Worm (Caenorhabditis elegans) whole organism, L4 larva: ENCODE data around the gene cox-14.

Experiments
- F37D6.2 ChIP-seq: sonication (generic microtip); optimal IDR thresholded peaks from 2 replicates; lab custom pipeline; 2016; ENCODE audit warnings: mild to moderate bottlenecking, missing genetic modification characterization, missing compliant biosample characterization
- T26A8.4 ChIP-seq: fragments of 200-800 bp; sonication (Bioruptor generic); IDR thresholded peaks from 2 replicates; pipeline ENCODE4 v1.3.6; 2022; ENCODE audit warnings: missing genetic modification characterization, missing compliant biosample characterization
- Y48G9A.11 ChIP-seq: fragments of 200-800 bp; sonication (Bioruptor generic); IDR thresholded peaks from 2 replicates; pipeline ENCODE4 v1.3.6; 2022; ENCODE audit warnings: missing genetic modification reagents, missing genetic modification characterization, missing compliant biosample characterization
- aha-1 ChIP-seq: fragments of 150-350 bp; peaks from one replicate; lab custom pipeline; 2014; ENCODE audit warnings: missing biosample characterization, missing genetic modification characterization
- aly-2 ChIP-seq: sonication (generic microtip); optimal IDR thresholded peaks from 2 replicates; lab custom pipeline; 2018; ENCODE audit warnings: missing biosample characterization, missing genetic modification characterization
- attf-4 ChIP-seq: sonication (generic microtip); optimal IDR thresholded peaks from 3 replicates; lab custom pipeline; 2017; ENCODE audit warnings: missing biosample characterization, missing genetic modification characterization
- ceh-44 ChIP-seq: fragments of 200-800 bp; sonication (Bioruptor generic); IDR thresholded peaks from 2 replicates; pipeline ENCODE4 v1.3.6; 2022; ENCODE audit warnings: missing genetic modification reagents, missing genetic modification characterization, missing compliant biosample characterization
- ces-1 ChIP-seq: fragments of 150-350 bp; sonication (generic microtip); optimal IDR thresholded peaks from 4 replicates; lab custom pipeline; 2014; ENCODE audit warnings: missing biosample characterization, missing genetic modification reagents, missing genetic modification characterization
- dve-1 ChIP-seq: sonication (generic microtip); optimal IDR thresholded peaks from 2 replicates; lab custom pipeline; 2017; ENCODE audit warnings: antibody characterized with exemption, mild to moderate bottlenecking, missing genetic modification characterization, missing compliant biosample characterization; ENCODE audit not compliant: insufficient read depth
- egl-27 ChIP-seq: sonication (generic microtip); optimal IDR thresholded peaks from 3 replicates; lab custom pipeline; 2017; ENCODE audit warnings: missing biosample characterization, missing genetic modification reagents, missing genetic modification characterization
- fkh-10 ChIP-seq: fragments of 150-350 bp; optimal IDR thresholded peaks from 2 replicates; lab custom pipeline; 2014; ENCODE audit warnings: missing biosample characterization, missing genetic modification reagents, missing genetic modification characterization
- fos-1 ChIP-seq: fragments of 150-350 bp; optimal IDR thresholded peaks from 2 replicates; lab custom pipeline; 2014; ENCODE audit warnings: missing biosample characterization, missing genetic modification characterization
- hmg-1.1 ChIP-seq: fragments of 200-800 bp; sonication (Bioruptor generic); IDR thresholded peaks from 2 replicates; pipeline ENCODE4 v1.3.6; 2022; ENCODE audit warnings: missing genetic modification reagents, missing genetic modification characterization, missing compliant biosample characterization
- lir-3 ChIP-seq: sonication (generic microtip); optimal IDR thresholded peaks from 2 replicates; lab custom pipeline; 2016; ENCODE audit warnings: mild to moderate bottlenecking, missing genetic modification characterization, missing compliant biosample characterization
- lsy-2 ChIP-seq, 2 experiments: fragments of 150-350 bp in 1 of 2; sonication (generic microtip) in 1 of 2; optimal IDR thresholded peaks; 2 replicates each; lab custom pipeline; 2014 to 2017; ENCODE audit warnings: missing biosample characterization in 2 of 2, missing genetic modification characterization in 2 of 2
- madf-5 ChIP-seq, 2 experiments: fragments of 200-800 bp; sonication (Bioruptor generic); IDR thresholded peaks; 2 replicates each; pipeline ENCODE4 v1.3.6; 2022; ENCODE audit warnings: missing compliant biosample characterization in 2 of 2, missing genetic modification characterization in 2 of 2
- mep-1 ChIP-seq: fragments of 150-350 bp; sonication (generic microtip); optimal IDR thresholded peaks from 3 replicates; lab custom pipeline; 2014; ENCODE audit warnings: missing biosample characterization, missing genetic modification characterization
- mes-2 ChIP-seq: sonication (generic microtip); optimal IDR thresholded peaks from 2 replicates; lab custom pipeline; 2016; ENCODE audit warnings: missing genotype, mild to moderate bottlenecking, missing genetic modification characterization, missing compliant biosample characterization; ENCODE audit not compliant: poor library complexity, severe bottlenecking
- mxl-2 ChIP-seq: fragments of 200-800 bp; sonication (Bioruptor generic); conservative IDR thresholded peaks from 2 replicates; pipeline ENCODE4 v1.3.6; 2022; ENCODE audit warnings: missing genetic modification reagents, missing genetic modification characterization, missing compliant biosample characterization
- mxl-3 ChIP-seq: fragments of 200-800 bp; sonication (Bioruptor generic); optimal IDR thresholded peaks from 2 replicates; lab custom pipeline; 2018; ENCODE audit warnings: mild to moderate bottlenecking, missing genetic modification characterization, missing compliant biosample characterization
- nhr-102 ChIP-seq: sonication (generic microtip); optimal IDR thresholded peaks from 2 replicates; lab custom pipeline; 2016; ENCODE audit warnings: mild to moderate bottlenecking, missing genetic modification characterization, moderate library complexity, missing compliant biosample characterization
- nhr-237 ChIP-seq: sonication (generic microtip); optimal IDR thresholded peaks from 2 replicates; lab custom pipeline; 2017; ENCODE audit warnings: missing biosample characterization, missing genetic modification characterization
- nhr-28 ChIP-seq: fragments of 150-350 bp; optimal IDR thresholded peaks from 2 replicates; lab custom pipeline; 2014; ENCODE audit warnings: missing biosample characterization, missing genetic modification characterization
- nhr-76 ChIP-seq: fragments of 150-350 bp; optimal IDR thresholded peaks from 2 replicates; lab custom pipeline; 2014; ENCODE audit warnings: missing biosample characterization, missing genetic modification characterization
- pha-4 ChIP-seq, 2 experiments: fragments of 150-350 bp in 1 of 2; fragments of 200-800 bp in 1 of 2; sonication (Bioruptor generic) in 1 of 2; IDR thresholded peaks in 1 of 2; optimal IDR thresholded peaks in 1 of 2; 2 replicates each; pipeline versions ENCODE4 v1.3.6 to Lab custom; 2014 to 2022; ENCODE audit warnings: missing genetic modification characterization in 2 of 2, missing genetic modification reagents in 2 of 2, missing biosample characterization in 1 of 2, missing compliant biosample characterization in 1 of 2
- pqm-1 ChIP-seq: sonication (generic microtip); optimal IDR thresholded peaks from 2 replicates; lab custom pipeline; 2017; ENCODE audit warnings: missing biosample characterization, missing genetic modification characterization
- set-16 ChIP-seq: fragments of 200-800 bp; sonication (Bioruptor generic); IDR thresholded peaks from 2 replicates; pipeline ENCODE4 v1.3.6; 2022; ENCODE audit warnings: missing genetic modification reagents, missing genetic modification characterization, missing compliant biosample characterization
- tra-1 ChIP-seq: fragments of 200-800 bp; sonication (Bioruptor generic); IDR thresholded peaks from 2 replicates; pipeline ENCODE4 v1.3.6; 2022; ENCODE audit warnings: missing genetic modification reagents, missing genetic modification characterization, missing compliant biosample characterization
- unc-39 ChIP-seq: sonication (generic microtip); optimal IDR thresholded peaks from 2 replicates; lab custom pipeline; 2017; ENCODE audit warnings: missing biosample characterization, missing genetic modification characterization
- unc-62 ChIP-seq, 3 experiments: fragments of 150-350 bp in 1 of 3; sonication (generic microtip); optimal IDR thresholded peaks in 2 of 3; peaks in 1 of 3; 1 replicate in 1 of 3; 2 replicates in 2 of 3; lab custom pipeline; 2014 to 2017; ENCODE audit warnings: missing biosample characterization in 3 of 3, missing genetic modification characterization in 3 of 3, missing genetic modification reagents in 3 of 3, missing genotype in 1 of 3
- zag-1 ChIP-seq: fragments of 150-350 bp; optimal IDR thresholded peaks from 2 replicates; lab custom pipeline; 2014; ENCODE audit warnings: missing biosample characterization, missing genetic modification characterization
- zfp-2 ChIP-seq: sonication (generic microtip); optimal IDR thresholded peaks from 2 replicates; lab custom pipeline; 2016; ENCODE audit warnings: mild to moderate bottlenecking, missing genetic modification characterization, missing compliant biosample characterization
- zip-11 ChIP-seq: fragments of 200-800 bp; sonication (Bioruptor generic); IDR thresholded peaks from 2 replicates; pipeline ENCODE4 v1.3.6; 2022; ENCODE audit warnings: missing genetic modification characterization, missing compliant biosample characterization
- zip-2 ChIP-seq: fragments of 150-350 bp; optimal IDR thresholded peaks from 2 replicates; lab custom pipeline; 2014; ENCODE audit warnings: missing biosample characterization, missing genetic modification characterization

The cox-14 gene

ce11 chrIII:10179444-10179843, 39.3 kb upstream of the cox-14 start:
- TF ChIP-seq zfp-2 (tag; lab: Kevin White, UChicago) (no peak), F37D6.2 (tag; lab: Kevin White, UChicago) (no peak), mep-1 (tag; lab: Kevin White, UChicago) (no peak), aly-2 (tag; lab: Kevin White, UChicago) (no peak), unc-62 (GFP tag; optimal IDR thresholded peaks at IDR 0.05 in 1 of 2; lab: Kevin White, UChicago) (peak in 1 of 2 experiments; percentile 97), unc-62 (tag; optimal IDR thresholded peaks at IDR 0.05; lab: Kevin White, UChicago) (no peak), egl-27 (no peak), mes-2 (tag; lab: Kevin White, UChicago) (no peak)

ce11 chrIII:10181868-10182267, 36.9 kb upstream of the cox-14 start:
- no peak for TF ChIP-seq ceh-44 (GFP tag; lab: Robert Waterston, UW)
- TF ChIP-seq unc-62 (GFP tag; optimal IDR thresholded peaks at IDR 0.05 in 1 of 2; lab: Kevin White, UChicago): peak in 1 of 2 experiments; percentile 90
- TF ChIP-seq unc-62 (tag; optimal IDR thresholded peaks at IDR 0.05; lab: Kevin White, UChicago): no peak

- TF ChIP-seq madf-5 (GFP tag; IDR thresholded peaks at IDR 0.05; lab: Robert Waterston, UW) (no peak), unc-62 (GFP tag; optimal IDR thresholded peaks at IDR 0.05 in 1 of 2; lab: Kevin White, UChicago) (peak in 1 of 2 experiments; percentile 49), unc-62 (tag; optimal IDR thresholded peaks at IDR 0.05; lab: Kevin White, UChicago) (no peak)
Measured at ce11 chrIII:10186160-10186559, 32.6 kb upstream of the cox-14 start, which contains the start of gene unc-47. Gene unc-47 (minus strand): TSS chrIII:10186260.

ce11 chrIII:10187840-10188239, 30.9 kb upstream of the cox-14 start:
- TF ChIP-seq aha-1 (tag; lab: Kevin White, UChicago) (peak; percentile 43), lir-3 (tag; lab: Kevin White, UChicago) (no peak), mep-1 (tag; lab: Kevin White, UChicago) (no peak), lsy-2 (tag; optimal IDR thresholded peaks at IDR 0.05; lab: Kevin White, UChicago) (peak in 1 of 2 experiments; percentile 8), fkh-10 (GFP tag; lab: Kevin White, UChicago) (peak; percentile 75), hmg-1.1 (peak; percentile 66)

- TF ChIP-seq attf-4 (tag; lab: Kevin White, UChicago) (no peak), pqm-1 (tag; lab: Kevin White, UChicago) (no peak), fkh-10 (GFP tag; lab: Kevin White, UChicago) (no peak), set-16 (no peak), zag-1 (no peak), aha-1 (tag; lab: Kevin White, UChicago) (no peak), ces-1 (GFP tag; lab: Kevin White, UChicago) (no peak), nhr-28 (tag; lab: Kevin White, UChicago) (no peak), nhr-102 (no peak), unc-39 (tag; lab: Kevin White, UChicago) (no peak)
Measured at ce11 chrIII:10188912-10189311, 29.8 kb upstream of the cox-14 start, which contains the start of gene epac-1. Gene epac-1 (plus strand): TSS chrIII:10189212.

- TF ChIP-seq dve-1 (tag; lab: Kevin White, UChicago) (no peak), nhr-76 (tag; lab: Kevin White, UChicago) (no peak), zip-2 (tag; lab: Kevin White, UChicago) (no peak), T26A8.4 (no peak), mxl-3 (GFP tag; lab: Kevin White, UChicago) (no peak), mxl-2 (GFP tag; lab: Robert Waterston, UW) (no peak), nhr-237 (no peak), aha-1 (tag; lab: Kevin White, UChicago) (no peak), fos-1 (tag; lab: Kevin White, UChicago) (no peak), zip-11 (GFP tag; lab: Robert Waterston, UW) (no peak), pha-4 (GFP tag; IDR thresholded peaks at IDR 0.05; lab: Robert Waterston, UW) (no peak), pha-4 (tag; optimal IDR thresholded peaks at IDR 0.05; lab: Kevin White, UChicago) (no peak), Y48G9A.11 (GFP tag; lab: Robert Waterston, UW) (no peak), mep-1 (tag; lab: Kevin White, UChicago) (no peak), lir-3 (tag; lab: Kevin White, UChicago) (no peak), tra-1 (GFP tag; lab: Robert Waterston, UW) (no peak)
Measured at ce11 chrIII:10194569-10194968, 24.2 kb upstream of the cox-14 start.
